Fruit fly (Drosophila melanogaster): ENCODE results near the gene Nup58.

The Nup58 gene

dm6 chr3R:19623606-19624005 is 21.2 kb upstream of the Nup58 start (continued):
- peak; percentile 67 for TF ChIP-seq CG31441 (GFP tag; IDR thresholded peaks at IDR 0.05)
- no peak for TF ChIP-seq Hmx (GFP tag; optimal IDR thresholded peaks at IDR 0.05)
- peak; percentile 33 for TF ChIP-seq CG12659 (GFP tag; optimal IDR thresholded peaks at IDR 0.05)
- TF ChIP-seq CG18764 (GFP tag; optimal IDR thresholded peaks at IDR 0.05), result peak; percentile 44
- peak; percentile 26 for TF ChIP-seq CG9437 (GFP tag; optimal IDR thresholded peaks at IDR 0.05)
- TF ChIP-seq nmo (GFP tag; optimal IDR thresholded peaks at IDR 0.05), result peak; percentile 75
- TF ChIP-seq CG17385 (GFP tag; optimal IDR thresholded peaks at IDR 0.05), result peak; percentile 57
- TF ChIP-seq sr (GFP tag; IDR thresholded peaks at IDR 0.05), result no peak
- TF ChIP-seq az2 (GFP tag; optimal IDR thresholded peaks at IDR 0.05), result peak; percentile 58
- peak; percentile 7 for TF ChIP-seq jing (GFP tag; optimal IDR thresholded peaks at IDR 0.05)
- TF ChIP-seq cg (GFP tag; optimal IDR thresholded peaks at IDR 0.05), result no peak
- no peak for TF ChIP-seq BEAF-32 (GFP tag; optimal IDR thresholded peaks at IDR 0.05)
- peak; percentile 72; the same call in 1 of the 2 replicates for TF ChIP-seq Xrp1 (GFP tag; IDR thresholded peaks at IDR 0.05)
- TF ChIP-seq bsh (GFP tag; optimal IDR thresholded peaks at IDR 0.05), result peak in 1 of 2 experiments; percentile 68
- TF ChIP-seq Mes4 (GFP tag; optimal IDR thresholded peaks at IDR 0.05), result no peak
- peak; percentile 91 for TF ChIP-seq sens (GFP tag)
- TF ChIP-seq CG3065 (GFP tag; optimal IDR thresholded peaks at IDR 0.05), result no peak
- TF ChIP-seq CG12769 (tag; optimal IDR thresholded peaks at IDR 0.05), result peak; percentile 45
- peak; percentile 58 for TF ChIP-seq emc (GFP tag; optimal IDR thresholded peaks at IDR 0.05)
- peak; percentile 67 for TF ChIP-seq CG14441 (GFP tag; IDR thresholded peaks at IDR 0.05)
- peak; percentile 65 for TF ChIP-seq CG10366 (GFP tag; IDR thresholded peaks at IDR 0.05)
- TF ChIP-seq rib (GFP tag; IDR thresholded peaks at IDR 0.05), result 0 out of 2 replicates have a peak, but pooled peaks have one; percentile 25
- TF ChIP-seq CG2129 (GFP tag; IDR thresholded peaks at IDR 0.05; ENCODE audit: partially characterized antibody), result no peak
- TF ChIP-seq D (optimal IDR thresholded peaks at IDR 0.05), result no peak
- peak; percentile 31 for TF ChIP-seq D (GFP tag; optimal IDR thresholded peaks at IDR 0.05)
- TF ChIP-seq CG12744 (GFP tag; optimal IDR thresholded peaks at IDR 0.05), result peak; percentile 46
- peak; percentile 19 for TF ChIP-seq CG3163 (GFP tag; optimal IDR thresholded peaks at IDR 0.05)
- TF ChIP-seq ERR (GFP tag; optimal IDR thresholded peaks at IDR 0.05), result no peak
- no peak for TF ChIP-seq bbx (GFP tag; IDR thresholded peaks at IDR 0.05; ENCODE audit: partially characterized antibody)
- TF ChIP-seq CG10274 (GFP tag; optimal IDR thresholded peaks at IDR 0.05), result no peak
- TF ChIP-seq CG2120 (GFP tag; optimal IDR thresholded peaks at IDR 0.05), result peak; percentile 58
- peak; percentile 15 for TF ChIP-seq Fer1 (GFP tag; optimal IDR thresholded peaks at IDR 0.05)
- peak; percentile 56 for TF ChIP-seq CG13624 (GFP tag; optimal IDR thresholded peaks at IDR 0.05)
- peak; percentile 34 for TF ChIP-seq CG10209 (GFP tag; optimal IDR thresholded peaks at IDR 0.05)
- peak; percentile 43 for TF ChIP-seq Hmr (GFP tag; optimal IDR thresholded peaks at IDR 0.05)
- peak; percentile 50 for TF ChIP-seq NK7.1 (GFP tag; optimal IDR thresholded peaks at IDR 0.05)
- TF ChIP-seq CG16815 (GFP tag; optimal IDR thresholded peaks at IDR 0.05), result peak; percentile 14
- TF ChIP-seq oc (tag; optimal IDR thresholded peaks at IDR 0.05), result peak; percentile 48
- peak; percentile 19 for TF ChIP-seq CG8924 (tag; optimal IDR thresholded peaks at IDR 0.05)
- TF ChIP-seq pnt (GFP tag; optimal IDR thresholded peaks at IDR 0.05), result peak; percentile 57
- no peak for TF ChIP-seq NC2β (GFP tag; optimal IDR thresholded peaks at IDR 0.05)
- TF ChIP-seq sna (GFP tag; IDR thresholded peaks at IDR 0.05; ENCODE audit: partially characterized antibody), result no peak
- TF ChIP-seq Taf1 (GFP tag; IDR thresholded peaks at IDR 0.05), result peak; percentile 30; the same call in 1 of the 2 replicates
- TF ChIP-seq yki (optimal IDR thresholded peaks at IDR 0.05), result no peak
- TF ChIP-seq gem (tag; optimal IDR thresholded peaks at IDR 0.05), result peak; percentile 75
- TF ChIP-seq lilli (GFP tag; optimal IDR thresholded peaks at IDR 0.05), result peak; percentile 60
- TF ChIP-seq Atf3 (GFP tag; optimal IDR thresholded peaks at IDR 0.05), result peak; percentile 44
- TF ChIP-seq CG13287 (GFP tag; IDR thresholded peaks at IDR 0.05; ENCODE audit: partially characterized antibody), result no peak
- peak; percentile 9 for TF ChIP-seq CG12219 (GFP tag; optimal IDR thresholded peaks at IDR 0.05)
- TF ChIP-seq trh (GFP tag; optimal IDR thresholded peaks at IDR 0.05), result peak; percentile 19
- peak; percentile 10 for TF ChIP-seq cwo (GFP tag; optimal IDR thresholded peaks at IDR 0.05)
